Worm (Caenorhabditis elegans) whole organism, L4/young adult: ENCODE results near the gene T26E4.2.

Experiments used
- dao-5 ChIP-seq: sonication (generic microtip); optimal IDR thresholded peaks from 2 replicates; lab custom pipeline; 2016; ENCODE audit warnings: missing genotype, missing genetic modification characterization, moderate library complexity, missing compliant biosample characterization
- him-1 ChIP-seq: sonication (generic microtip); optimal IDR thresholded peaks from 2 replicates; lab custom pipeline; 2016; ENCODE audit warnings: missing genotype, missing genetic modification reagents, missing genetic modification characterization, missing compliant biosample characterization

DNA sequence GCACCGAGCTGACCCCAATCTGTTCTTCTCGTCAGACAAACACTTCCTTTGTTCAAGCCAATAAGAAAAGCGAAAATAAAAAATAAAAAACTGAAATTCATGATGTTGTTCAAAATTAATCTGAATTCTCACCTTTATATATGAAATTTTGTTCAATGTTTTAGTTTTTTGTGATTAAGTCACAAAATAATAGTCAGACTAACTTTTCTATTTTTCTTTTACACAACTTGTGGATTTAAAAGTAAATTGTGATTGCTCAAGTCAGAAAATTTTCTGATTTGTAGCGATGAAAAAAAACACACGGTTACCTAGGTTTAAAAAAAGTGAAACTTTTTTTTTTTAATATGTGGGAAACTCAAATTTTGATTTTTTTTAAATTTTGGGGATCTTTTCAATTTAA lies 36.6 kb downstream of the T26E4.2 start, which contains the start of gene abf-3:
- TF ChIP-seq him-1 (tag; lab: Kevin White, UChicago) (no peak), dao-5 (tag; lab: Kevin White, UChicago) (no peak)
